Fruit fly (Drosophila melanogaster) whole organism, wandering third instar larva: ENCODE results near the gene TwdlO.

Source experiments
- CG32264 ChIP-seq: fragments of 200-800 bp; sonication (Bioruptor generic); optimal IDR thresholded peaks from 2 replicates; lab custom pipeline; 2016; ENCODE audit warnings: missing biosample characterization, missing genetic modification characterization
- CG9705 ChIP-seq: fragments of 200-800 bp; sonication (Bioruptor generic); optimal IDR thresholded peaks from 2 replicates; lab custom pipeline; 2018; ENCODE audit warnings: missing biosample characterization, mild to moderate bottlenecking, missing genetic modification characterization
- Dif ChIP-seq: fragments of 200-275, 200-300 bp; sonication (Bioruptor generic); optimal IDR thresholded peaks from 2 replicates; lab custom pipeline; 2018; ENCODE audit warnings: missing biosample characterization, missing genetic modification characterization; ENCODE audit not compliant: partially characterized antibody
- GATAd ChIP-seq: sonication (Bioruptor generic); optimal IDR thresholded peaks from 2 replicates; lab custom pipeline; 2016; ENCODE audit warnings: missing biosample characterization, missing genetic modification characterization
- Hr78 ChIP-seq: fragments of >200 bp; optimal IDR thresholded peaks from 2 replicates; lab custom pipeline; 2017; ENCODE audit warnings: missing biosample characterization, missing genetic modification characterization
- Hr83 ChIP-seq: fragments of 200-300 bp; sonication (Bioruptor generic); optimal IDR thresholded peaks from 2 replicates; lab custom pipeline; 2016; ENCODE audit warnings: missing biosample characterization, mild to moderate bottlenecking, missing genetic modification characterization, moderate library complexity; ENCODE audit not compliant: poor library complexity, severe bottlenecking
- Jra ChIP-seq: sonication (Bioruptor generic); optimal IDR thresholded peaks from 2 replicates; lab custom pipeline; 2016; ENCODE audit warnings: missing biosample characterization, missing genetic modification characterization
- Mio ChIP-seq: sonication (Bioruptor generic); optimal IDR thresholded peaks from 2 replicates; lab custom pipeline; 2016; ENCODE audit warnings: missing biosample characterization, missing genetic modification characterization
- Myc ChIP-seq: fragments of >200 bp; optimal IDR thresholded peaks from 2 replicates; lab custom pipeline; 2017
- N ChIP-seq: fragments of >200 bp; optimal IDR thresholded peaks from 2 replicates; lab custom pipeline; 2018; ENCODE audit warnings: missing biosample characterization, missing external identifiers, missing genetic modification characterization
- OdsH ChIP-seq: fragments of 200-800 bp; sonication (Bioruptor generic); optimal IDR thresholded peaks from 2 replicates; lab custom pipeline; 2016; ENCODE audit warnings: missing biosample characterization, mild to moderate bottlenecking, missing genetic modification characterization
- Rel ChIP-seq, 2 experiments: fragments of 200-800 bp; sonication (Bioruptor generic) in 1 of 2; optimal IDR thresholded peaks; 2 replicates in 1 of 2; 3 replicates in 1 of 2; lab custom pipeline; 2016 to 2019; ENCODE audit warnings: mild to moderate bottlenecking in 2 of 2, missing biosample characterization in 2 of 2, missing genetic modification characterization in 2 of 2, moderate library complexity in 1 of 2
- Sp1 ChIP-seq: fragments of 200-800 bp; sonication (Bioruptor generic); optimal IDR thresholded peaks from 3 replicates; lab custom pipeline; 2019; ENCODE audit warnings: missing biosample characterization, mild to moderate bottlenecking, missing genetic modification characterization, moderate library complexity
- Vsx2 ChIP-seq: fragments of 200-300, 225-300 bp; sonication (Bioruptor generic); optimal IDR thresholded peaks from 2 replicates; lab custom pipeline; 2018; ENCODE audit warnings: missing biosample characterization, missing genetic modification characterization; ENCODE audit not compliant: partially characterized antibody
- br ChIP-seq: fragments of 200-800 bp; sonication (Bioruptor generic); optimal IDR thresholded peaks from 2 replicates; lab custom pipeline; 2016; ENCODE audit warnings: missing biosample characterization, missing genetic modification characterization
- brk ChIP-seq: fragments of 200-800 bp; sonication (Bioruptor generic); optimal IDR thresholded peaks from 2 replicates; lab custom pipeline; 2016; ENCODE audit warnings: missing biosample characterization, mild to moderate bottlenecking, missing genetic modification characterization
- dl ChIP-seq, 2 experiments: fragments of 175-275, 200-275 bp in 1 of 2; fragments of 200-275 bp in 1 of 2; sonication (Bioruptor generic); optimal IDR thresholded peaks; lab custom pipeline; 2018; ENCODE audit warnings: mild to moderate bottlenecking in 2 of 2, missing biosample characterization in 2 of 2, missing genetic modification characterization in 2 of 2, moderate library complexity in 2 of 2; ENCODE audit not compliant: partially characterized antibody in 2 of 2, insufficient read depth in 1 of 2
- dmrt93B ChIP-seq: fragments of 200-800 bp; sonication (Bioruptor generic); optimal IDR thresholded peaks from 2 replicates; lab custom pipeline; 2018; ENCODE audit warnings: missing biosample characterization, mild to moderate bottlenecking, missing genetic modification characterization
- ey ChIP-seq: fragments of 200-800 bp; sonication (Bioruptor generic); optimal IDR thresholded peaks from 2 replicates; lab custom pipeline; 2016; ENCODE audit warnings: missing biosample characterization, missing genetic modification characterization
- foxo ChIP-seq, 2 experiments: fragments of 200-800 bp; sonication (Bioruptor generic); optimal IDR thresholded peaks; 2 replicates in 1 of 2; 3 replicates in 1 of 2; lab custom pipeline; 2016 to 2017; ENCODE audit warnings: missing biosample characterization in 2 of 2, missing genetic modification characterization in 2 of 2
- fru ChIP-seq: fragments of 200-800 bp; sonication (Bioruptor generic); optimal IDR thresholded peaks from 3 replicates; lab custom pipeline; 2016; ENCODE audit warnings: missing biosample characterization, mild to moderate bottlenecking, missing genetic modification characterization
- h ChIP-seq: fragments of 200-800 bp; sonication (Bioruptor generic); optimal IDR thresholded peaks from 3 replicates; lab custom pipeline; 2016; ENCODE audit warnings: missing biosample characterization, mild to moderate bottlenecking, missing genetic modification characterization
- jim ChIP-seq: fragments of 175-275, 200-325 bp; sonication (Bioruptor generic); optimal IDR thresholded peaks from 2 replicates; lab custom pipeline; 2016; ENCODE audit warnings: missing biosample characterization, mild to moderate bottlenecking, missing genetic modification characterization
- lola ChIP-seq: fragments of >200 bp; optimal IDR thresholded peaks from 2 replicates; lab custom pipeline; 2017; ENCODE audit warnings: missing biosample characterization, missing genetic modification characterization
- psq ChIP-seq: fragments of 200-800 bp; sonication (Bioruptor generic); optimal IDR thresholded peaks from 3 replicates; lab custom pipeline; 2017; ENCODE audit warnings: missing biosample characterization, mild to moderate bottlenecking, missing genetic modification characterization, moderate library complexity
- rgr ChIP-seq: fragments of 200-800 bp; sonication (Bioruptor generic); optimal IDR thresholded peaks from 3 replicates; lab custom pipeline; 2016; ENCODE audit warnings: missing biosample characterization, mild to moderate bottlenecking, missing genetic modification characterization
- sage ChIP-seq: fragments of 200-800 bp; sonication (Bioruptor generic); optimal IDR thresholded peaks from 2 replicates; lab custom pipeline; 2016; ENCODE audit warnings: missing biosample characterization, mild to moderate bottlenecking, missing genetic modification characterization
- sv ChIP-seq: fragments of 200-800 bp; sonication (Bioruptor generic); optimal IDR thresholded peaks from 3 replicates; lab custom pipeline; 2016; ENCODE audit warnings: missing biosample characterization, missing genetic modification characterization
- tai ChIP-seq: sonication (Bioruptor generic); optimal IDR thresholded peaks from 2 replicates; lab custom pipeline; 2016; ENCODE audit warnings: missing biosample characterization, missing genetic modification characterization
- usp ChIP-seq: fragments of >200 bp; optimal IDR thresholded peaks from 2 replicates; lab custom pipeline; 2017; ENCODE audit warnings: missing biosample characterization, missing genetic modification characterization
- woc ChIP-seq: sonication (Bioruptor generic); optimal IDR thresholded peaks from 2 replicates; lab custom pipeline; 2016; ENCODE audit warnings: missing biosample characterization, mild to moderate bottlenecking, missing genetic modification characterization

TwdlO gene

DNA sequence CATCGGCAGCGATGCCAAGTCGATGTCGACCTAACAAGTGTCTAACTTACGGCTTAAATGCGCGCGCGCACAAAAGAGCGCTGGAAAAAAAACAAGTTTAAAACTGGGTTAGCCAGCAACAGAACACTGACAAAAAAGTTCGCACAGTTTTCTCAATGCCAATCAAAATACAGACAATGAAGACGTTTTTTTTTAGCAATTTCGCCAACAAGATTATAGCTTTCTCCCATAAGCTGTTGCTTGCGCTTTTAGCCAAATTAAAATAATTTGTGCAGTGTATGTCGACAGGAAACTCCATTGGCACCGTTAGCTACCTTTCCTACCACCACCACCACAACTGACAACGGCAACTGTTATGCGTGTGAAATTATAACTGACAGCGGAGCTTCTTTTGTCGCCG, 28.1 kb upstream of the TwdlO start:
- TF ChIP-seq sv (peak; percentile 26), foxo (GFP tag; optimal IDR thresholded peaks at IDR 0.05; lab: Kevin White, UChicago) (peak in 1 of 2 experiments; percentile 12), ey (GFP tag; lab: Kevin White, UChicago) (no peak)
- TF ChIP-seq, all 38 proteins: peak for 2

DNA sequence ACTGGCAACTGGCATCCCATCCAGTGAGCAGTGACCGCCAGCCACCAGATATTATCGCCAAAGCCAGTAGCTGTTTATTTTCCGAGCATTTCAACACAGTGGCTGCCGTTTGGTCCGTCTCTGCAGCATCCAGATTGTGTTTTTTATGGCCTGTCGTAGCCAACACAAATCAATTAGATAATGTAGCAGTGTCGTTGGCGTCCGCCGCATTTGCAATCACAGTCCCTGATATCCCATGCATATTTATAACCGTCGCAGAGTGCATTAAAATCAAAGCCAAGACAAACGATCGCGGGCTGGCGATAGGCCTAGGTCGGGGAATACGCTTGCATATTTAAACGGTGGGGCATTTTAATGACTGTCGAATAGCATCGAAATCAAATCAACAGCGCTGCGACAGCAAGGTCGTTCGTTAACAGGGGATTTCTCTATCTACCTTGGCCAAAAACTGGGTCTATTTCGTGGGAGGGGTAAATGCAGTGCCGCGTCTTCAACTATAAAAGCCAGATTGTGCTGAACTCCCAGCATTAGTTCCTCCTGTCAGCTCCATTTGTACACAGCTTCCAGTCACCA, 13.1 kb upstream of the TwdlO start, which contains the start of gene TwdlD:
TwdlD (plus strand) TSS at position 523 of the 573 bp plus-strand sequence.
- TF ChIP-seq h (GFP tag; lab: Kevin White, UChicago) (no peak), Mio (GFP tag; lab: Kevin White, UChicago) (no peak), GATAd (GFP tag; lab: Kevin White, UChicago) (no peak), Rel (GFP tag; optimal IDR thresholded peaks at IDR 0.05; lab: Kevin White, UChicago) (no peak), Rel (tag; optimal IDR thresholded peaks at IDR 0.05; lab: Kevin White, UChicago) (no peak), lola (GFP tag; lab: Kevin White, UChicago) (no peak)

DNA sequence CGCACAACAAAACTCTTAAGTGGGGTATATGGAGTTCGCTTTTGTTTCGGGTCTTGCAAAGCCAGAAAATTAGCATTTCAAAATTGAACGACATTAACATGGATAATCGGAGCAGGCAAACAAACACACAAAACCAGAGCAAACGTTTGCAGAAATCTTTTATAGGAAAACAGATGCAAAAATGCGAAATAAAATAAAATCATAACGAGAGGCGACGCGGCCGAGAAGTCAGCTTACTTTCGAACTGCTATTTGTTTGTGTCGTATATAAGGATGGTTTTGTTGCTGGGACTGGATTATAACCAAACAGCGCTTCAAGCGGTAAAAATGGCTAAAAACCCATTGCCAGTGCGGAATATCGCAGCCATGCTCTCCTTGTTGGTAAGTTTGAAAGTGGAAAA, 9.8 kb upstream of the TwdlO start, which contains the start of gene TwdlS:
TwdlS (plus strand) TSS at position 301 of the 400 bp plus-strand sequence.
- no peak for TF ChIP-seq h (GFP tag; lab: Kevin White, UChicago)
- no peak for TF ChIP-seq tai (GFP tag; lab: Kevin White, UChicago)
- TF ChIP-seq Mio (GFP tag; lab: Kevin White, UChicago): no peak
- no peak for TF ChIP-seq sv
- TF ChIP-seq brk: no peak

DNA sequence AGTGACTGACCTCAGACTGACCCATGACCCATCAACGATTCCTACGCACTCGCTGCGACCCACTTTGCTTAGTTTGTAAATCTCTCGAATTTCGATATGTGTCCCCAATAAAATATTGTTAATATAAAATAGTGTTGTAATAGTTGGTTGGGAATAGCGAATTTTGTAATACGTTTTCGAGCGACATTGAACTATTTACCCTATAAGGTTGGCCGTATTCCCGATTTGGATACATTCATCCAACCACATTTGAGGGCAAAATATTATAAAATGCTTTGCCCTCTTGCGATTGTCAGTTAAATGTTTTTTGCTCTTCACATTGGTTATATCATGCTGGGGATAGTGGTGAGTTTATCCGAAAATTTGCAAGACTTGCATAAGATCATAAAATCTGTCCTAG, 8.0 kb upstream of the TwdlO start, which contains the start of gene TwdlR:
TwdlR (plus strand) TSS at position 301 of the 400 bp plus-strand sequence.
- no peak for TF ChIP-seq Hr78 (GFP tag; lab: Kevin White, UChicago)

DNA sequence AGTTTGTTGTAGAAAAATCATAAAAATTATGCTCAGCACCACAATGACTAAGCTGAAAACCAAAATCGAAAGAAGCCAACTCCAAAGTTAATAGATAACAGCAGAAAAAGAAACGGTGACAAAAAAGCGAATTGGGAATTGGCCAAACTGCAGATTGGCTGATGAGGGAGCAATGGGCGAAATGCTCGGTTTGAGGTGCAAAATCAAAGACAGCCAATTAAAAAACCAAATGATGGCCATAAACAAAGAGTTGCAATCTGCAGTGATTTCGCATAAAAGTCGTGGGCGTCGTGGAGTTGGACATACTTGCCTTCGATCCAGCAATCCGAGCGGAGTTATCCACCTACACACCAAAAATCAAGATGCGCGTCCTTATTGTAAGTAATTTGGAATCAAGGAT, 6.9 kb upstream of the TwdlO start, which contains the start of gene TwdlH:
TwdlH (plus strand) TSS at position 301 of the 400 bp plus-strand sequence.
- TF ChIP-seq usp (GFP tag; lab: Kevin White, UChicago): no peak
- no peak for TF ChIP-seq woc (GFP tag; lab: Kevin White, UChicago)
- TF ChIP-seq N (GFP tag; lab: Kevin White, UChicago): no peak
- TF ChIP-seq sage (GFP tag; lab: Kevin White, UChicago): no peak
- no peak for TF ChIP-seq Mio (GFP tag; lab: Kevin White, UChicago)
- TF ChIP-seq Myc (lab: Kevin White, UChicago): no peak
- TF ChIP-seq dl (GFP tag; optimal IDR thresholded peaks at IDR 0.05; lab: Kevin White, UChicago; ENCODE audit: insufficient read depth in 1 of 2, partially characterized antibody in 2 of 2): no peak
- TF ChIP-seq foxo (GFP tag; optimal IDR thresholded peaks at IDR 0.05; lab: Kevin White, UChicago): no peak
- no peak for TF ChIP-seq br (GFP tag; lab: Kevin White, UChicago)
- TF ChIP-seq CG9705 (GFP tag; lab: Kevin White, UChicago): no peak
- no peak for TF ChIP-seq dmrt93B (GFP tag; lab: Kevin White, UChicago)
- TF ChIP-seq brk: no peak
- no peak for TF ChIP-seq Dif (GFP tag; lab: Kevin White, UChicago)
- TF ChIP-seq Hr78 (GFP tag; lab: Kevin White, UChicago): no peak
- no peak for TF ChIP-seq CG32264
- TF ChIP-seq tai (GFP tag; lab: Kevin White, UChicago): no peak
- no peak for TF ChIP-seq GATAd (GFP tag; lab: Kevin White, UChicago)
- no peak for TF ChIP-seq Jra (GFP tag; lab: Kevin White, UChicago)
- TF ChIP-seq h (GFP tag; lab: Kevin White, UChicago): no peak

dm6 chr3R:26633010-26633409, 6.5 kb upstream of the TwdlO start:
- TF ChIP-seq usp (GFP tag; lab: Kevin White, UChicago): no peak
- TF ChIP-seq fru (GFP tag; lab: Kevin White, UChicago): no peak
- TF ChIP-seq dmrt93B (GFP tag; lab: Kevin White, UChicago): no peak
- no peak for TF ChIP-seq foxo (GFP tag; optimal IDR thresholded peaks at IDR 0.05; lab: Kevin White, UChicago)

DNA sequence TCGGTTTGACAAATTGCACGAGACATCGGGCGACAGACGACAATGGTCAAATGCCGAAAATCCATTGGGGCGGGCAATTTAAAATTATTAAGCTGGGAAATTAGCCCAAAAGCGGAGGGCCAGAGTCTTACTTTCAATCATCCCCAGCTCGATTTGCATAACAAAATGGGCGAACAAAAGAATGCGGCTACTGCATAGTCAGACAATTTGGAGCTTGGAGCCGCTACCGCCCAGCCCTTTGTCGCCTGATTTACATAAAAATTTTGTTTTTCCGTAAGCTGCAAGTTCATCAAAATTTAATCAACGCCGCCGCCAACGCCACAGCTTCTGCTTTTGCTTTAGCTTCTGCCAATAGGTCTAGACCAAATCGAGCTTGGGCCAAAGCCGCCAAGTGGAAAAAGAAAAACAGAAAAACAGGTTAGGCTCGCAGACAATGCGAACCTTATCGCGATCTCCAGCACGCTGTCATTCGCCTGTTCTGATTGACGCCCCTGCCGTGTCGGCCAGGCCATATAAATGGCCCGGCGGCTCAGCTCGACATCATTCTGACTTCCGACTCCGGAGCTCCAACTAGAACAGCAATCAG, 4.9 kb upstream of the TwdlO start, which contains the start of gene TwdlN:
TwdlN (plus strand) TSS at position 536 of the 586 bp plus-strand sequence.
- no peak for TF ChIP-seq Hr83
- TF ChIP-seq tai (GFP tag; lab: Kevin White, UChicago): no peak
- no peak for TF ChIP-seq psq
- TF ChIP-seq sage (GFP tag; lab: Kevin White, UChicago): no peak
- TF ChIP-seq Myc (lab: Kevin White, UChicago): no peak
- TF ChIP-seq Vsx2 (GFP tag; lab: Kevin White, UChicago): no peak
- TF ChIP-seq woc (GFP tag; lab: Kevin White, UChicago): no peak
- TF ChIP-seq h (GFP tag; lab: Kevin White, UChicago): no peak
- TF ChIP-seq usp (GFP tag; lab: Kevin White, UChicago): no peak
- no peak for TF ChIP-seq OdsH (GFP tag; lab: Kevin White, UChicago)
- no peak for TF ChIP-seq br (GFP tag; lab: Kevin White, UChicago)
- no peak for TF ChIP-seq CG9705 (GFP tag; lab: Kevin White, UChicago)
- TF ChIP-seq rgr (GFP tag; lab: Kevin White, UChicago): no peak
- TF ChIP-seq jim (GFP tag; lab: Kevin White, UChicago): no peak
- TF ChIP-seq Sp1: no peak
- no peak for TF ChIP-seq foxo (GFP tag; optimal IDR thresholded peaks at IDR 0.05; lab: Kevin White, UChicago)
- TF ChIP-seq brk: no peak
- TF ChIP-seq GATAd (GFP tag; lab: Kevin White, UChicago): no peak
